Worm (Caenorhabditis elegans): Measurements from ENCODE around the gene C37E2.10.

- TF ChIP-seq elt-1 (tag; optimal IDR thresholded peaks at IDR 0.05; ENCODE audit: borderline replicate concordance, insufficient read depth) (no peak), nhr-76 (tag; optimal IDR thresholded peaks at IDR 0.05) (no peak), flh-1 (GFP tag; optimal IDR thresholded peaks at IDR 0.05) (no peak), ztf-11 (tag; optimal IDR thresholded peaks at IDR 0.05) (no peak), mab-5 (tag; optimal IDR thresholded peaks at IDR 0.05) (no peak), nhr-237 (tag; optimal IDR thresholded peaks at IDR 0.05) (no peak), ham-2 (GFP tag; optimal IDR thresholded peaks at IDR 0.05) (no peak), unc-39 (tag; optimal IDR thresholded peaks at IDR 0.05) (no peak), nhr-12 (tag; optimal IDR thresholded peaks at IDR 0.05) (no peak), ces-1 (GFP tag; optimal IDR thresholded peaks at IDR 0.05) (no peak)
These were observed 3.0 kb upstream of the C37E2.10 start, which contains the start of gene C37E2.2 for ce11 chrX:14175740-14176139.

Measured in whole organism, mixed stage, embryonic.